Fruit fly (Drosophila melanogaster): ENCODE results near the gene TfIIFalpha.

Gene TfIIFalpha

DNA sequence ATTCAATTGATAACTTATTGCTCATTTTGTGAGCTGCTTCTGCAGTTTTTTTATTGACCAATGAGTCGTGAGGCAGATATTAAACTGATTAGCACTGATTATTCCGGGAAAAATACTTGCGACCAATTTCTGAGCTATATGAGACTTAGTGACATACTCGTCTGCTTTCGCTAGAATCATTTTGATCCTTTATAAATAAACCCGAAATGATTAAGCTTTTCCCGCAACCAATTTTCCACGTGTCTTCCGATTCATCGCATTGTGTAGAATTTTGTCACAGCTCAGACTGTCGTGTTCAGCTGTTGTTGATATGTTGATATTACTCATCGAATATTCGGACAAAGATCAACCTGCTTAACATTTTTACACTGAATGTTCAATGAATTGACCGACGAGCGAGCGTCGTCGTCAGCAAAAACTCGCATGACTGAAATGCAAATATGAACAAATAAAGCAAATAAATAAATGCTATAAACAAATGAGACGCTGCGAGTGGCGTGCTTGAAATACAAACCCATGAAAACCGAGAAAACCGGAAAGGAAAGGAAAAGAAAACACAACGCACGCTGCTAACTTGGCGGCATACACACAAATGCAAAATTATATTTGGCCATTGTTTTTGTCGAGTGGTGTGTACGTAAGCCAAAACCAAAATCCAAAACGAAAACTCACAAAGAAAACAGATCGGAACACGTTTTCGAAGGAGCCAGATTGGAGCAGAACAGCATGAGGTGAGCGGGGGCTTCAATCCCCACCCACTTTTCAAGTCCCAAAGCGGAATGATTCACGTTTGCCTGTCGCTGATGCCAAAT, 20.6 kb downstream of the TfIIFalpha start (continued):
- no peak for TF ChIP-seq HLHmδ (GFP tag; optimal IDR thresholded peaks at IDR 0.05)
- no peak for TF ChIP-seq CG14441 (GFP tag; IDR thresholded peaks at IDR 0.05)
- TF ChIP-seq ttk (GFP tag; IDR thresholded peaks at IDR 0.05), result no peak
- TF ChIP-seq Max (GFP tag; optimal IDR thresholded peaks at IDR 0.05), result no peak
- peak; percentile 43; the same call in 1 of the 2 replicates for TF ChIP-seq stc (GFP tag; IDR thresholded peaks at IDR 0.05)
- no peak for TF ChIP-seq repo (GFP tag; optimal IDR thresholded peaks at IDR 0.05)
- no peak for TF ChIP-seq lola (GFP tag; optimal IDR thresholded peaks at IDR 0.05)
- TF ChIP-seq scrt (GFP tag; optimal IDR thresholded peaks at IDR 0.05), result peak; percentile 17
- no peak for TF ChIP-seq az2 (GFP tag; optimal IDR thresholded peaks at IDR 0.05)
- no peak for TF ChIP-seq CG2116 (GFP tag; optimal IDR thresholded peaks at IDR 0.05)
- no peak for TF ChIP-seq vnd (GFP tag; IDR thresholded peaks at IDR 0.05; ENCODE audit: partially characterized antibody)
- TF ChIP-seq ftz-f1 (GFP tag; optimal IDR thresholded peaks at IDR 0.05), result no peak
- TF ChIP-seq lab (GFP tag; optimal IDR thresholded peaks at IDR 0.05), result peak; percentile 51
- no peak for TF ChIP-seq Ets97D (GFP tag; optimal IDR thresholded peaks at IDR 0.05)
- TF ChIP-seq CG15696 (tag; optimal IDR thresholded peaks at IDR 0.05), result peak; percentile 1
- TF ChIP-seq knrl (GFP tag; IDR thresholded peaks at IDR 0.05; ENCODE audit: partially characterized antibody), result no peak
- TF ChIP-seq Meics (GFP tag; optimal IDR thresholded peaks at IDR 0.05), result peak; percentile 8
- TF ChIP-seq CG13287 (GFP tag; IDR thresholded peaks at IDR 0.05; ENCODE audit: partially characterized antibody), result 0 out of 2 replicates have a peak, but pooled peaks have one; percentile 9
- TF ChIP-seq amos (GFP tag; IDR thresholded peaks at IDR 0.05; ENCODE audit: partially characterized antibody), result no peak
- no peak for TF ChIP-seq exex (tag; optimal IDR thresholded peaks at IDR 0.05)
- TF ChIP-seq tna (GFP tag; IDR thresholded peaks at IDR 0.05; ENCODE audit: partially characterized antibody), result no peak
- no peak for TF ChIP-seq peb (GFP tag; IDR thresholded peaks at IDR 0.05)
- no peak for TF ChIP-seq CG10321 (GFP tag; IDR thresholded peaks at IDR 0.05)
- TF ChIP-seq HHEX (GFP tag; optimal IDR thresholded peaks at IDR 0.05), result peak; percentile 29
- no peak for TF ChIP-seq ash1 (GFP tag; optimal IDR thresholded peaks at IDR 0.05)
- no peak for TF ChIP-seq ranshi (GFP tag; IDR thresholded peaks at IDR 0.05)
- TF ChIP-seq Dek (tag; optimal IDR thresholded peaks at IDR 0.05), result no peak
- no peak; the same call in 1 of the 2 replicates for TF ChIP-seq onecut (GFP tag; IDR thresholded peaks at IDR 0.05)
- TF ChIP-seq CG10959 (GFP tag; IDR thresholded peaks at IDR 0.05), result no peak
- TF ChIP-seq Gug (GFP tag; IDR thresholded peaks at IDR 0.05), result no peak
- TF ChIP-seq tap (tag; optimal IDR thresholded peaks at IDR 0.05), result peak; percentile 29
- TF ChIP-seq B-H2 (GFP tag; optimal IDR thresholded peaks at IDR 0.05), result peak; percentile 4
- TF ChIP-seq sens (GFP tag), result peak; percentile 73
- no peak for TF ChIP-seq CG6254 (GFP tag; optimal IDR thresholded peaks at IDR 0.05)
- no peak for TF ChIP-seq CG3726 (GFP tag; IDR thresholded peaks at IDR 0.05)
- TF ChIP-seq sug (tag; optimal IDR thresholded peaks at IDR 0.05), result peak; percentile 34
- TF ChIP-seq z (GFP tag; IDR thresholded peaks at IDR 0.05), result no peak
- no peak for TF ChIP-seq sqz (GFP tag; optimal IDR thresholded peaks at IDR 0.05)
- no peak for TF ChIP-seq CG9727 (GFP tag; optimal IDR thresholded peaks at IDR 0.05)
- TF ChIP-seq Fer3 (tag; optimal IDR thresholded peaks at IDR 0.05), result peak; percentile 33
- TF ChIP-seq CG17568 (GFP tag; optimal IDR thresholded peaks at IDR 0.05), result peak; percentile 27
- TF ChIP-seq Vsx1 (GFP tag; optimal IDR thresholded peaks at IDR 0.05), result no peak
- TF ChIP-seq CG12659 (GFP tag; optimal IDR thresholded peaks at IDR 0.05), result no peak
- TF ChIP-seq fd3F (GFP tag; optimal IDR thresholded peaks at IDR 0.05), result no peak
- no peak for TF ChIP-seq CG8359 (GFP tag; optimal IDR thresholded peaks at IDR 0.05; ENCODE audit: borderline replicate concordance)
- no peak for TF ChIP-seq cato (GFP tag; optimal IDR thresholded peaks at IDR 0.05; ENCODE audit: borderline replicate concordance)
- TF ChIP-seq CG6654 (GFP tag; optimal IDR thresholded peaks at IDR 0.05), result no peak
- no peak for TF ChIP-seq ac (GFP tag; optimal IDR thresholded peaks at IDR 0.05)

Measured in whole organism, embryonic.